Fruit fly (Drosophila melanogaster): ENCODE measurements around the gene CG44094.
A peak's percentile ranks its signal among the peaks of the same experiment; 100 is the strongest.

CG44094 gene

DNA sequence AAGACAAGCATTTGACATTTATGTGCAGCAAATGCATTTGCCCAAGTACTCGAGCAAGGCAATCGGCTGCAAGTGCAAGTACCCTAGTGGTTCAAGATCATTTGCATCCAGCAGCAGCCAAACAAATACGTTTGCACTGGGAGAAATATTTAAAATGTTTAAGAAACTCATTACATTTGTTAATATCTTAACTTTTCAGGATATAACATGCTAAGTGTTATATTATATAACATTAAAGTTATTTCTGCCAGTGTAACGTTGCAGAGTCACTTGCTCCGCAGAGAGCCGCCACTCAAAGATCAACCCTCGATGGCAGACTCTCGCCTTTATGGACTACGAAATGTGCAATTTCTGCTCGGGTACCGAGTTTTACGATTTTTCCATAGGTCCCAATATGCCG lies 13.1 kb upstream of the CG44094 start:
- TF ChIP-seq rgr (GFP tag; optimal IDR thresholded peaks at IDR 0.05) (no peak), tai (GFP tag; optimal IDR thresholded peaks at IDR 0.05) (no peak), Rel (GFP tag; optimal IDR thresholded peaks at IDR 0.05) (no peak), Rel (tag; optimal IDR thresholded peaks at IDR 0.05) (no peak), Hr83 (GFP tag; optimal IDR thresholded peaks at IDR 0.05; ENCODE audit: poor library complexity, severe bottlenecking) (no peak), dsf (GFP tag; optimal IDR thresholded peaks at IDR 0.05; ENCODE audit: borderline replicate concordance) (no peak), br (GFP tag; optimal IDR thresholded peaks at IDR 0.05) (no peak), GATAd (GFP tag; optimal IDR thresholded peaks at IDR 0.05) (no peak), Abd-B (GFP tag; optimal IDR thresholded peaks at IDR 0.05) (no peak), CG9705 (GFP tag; optimal IDR thresholded peaks at IDR 0.05) (no peak), foxo (GFP tag; optimal IDR thresholded peaks at IDR 0.05) (no peak), N (GFP tag; optimal IDR thresholded peaks at IDR 0.05) (no peak), ey (GFP tag; optimal IDR thresholded peaks at IDR 0.05) (no peak), OdsH (GFP tag; optimal IDR thresholded peaks at IDR 0.05) (no peak), Dfd (GFP tag; optimal IDR thresholded peaks at IDR 0.05) (no peak), CrebA (GFP tag; optimal IDR thresholded peaks at IDR 0.05; ENCODE audit: borderline replicate concordance) (no peak), jim (GFP tag; optimal IDR thresholded peaks at IDR 0.05) (no peak)

DNA sequence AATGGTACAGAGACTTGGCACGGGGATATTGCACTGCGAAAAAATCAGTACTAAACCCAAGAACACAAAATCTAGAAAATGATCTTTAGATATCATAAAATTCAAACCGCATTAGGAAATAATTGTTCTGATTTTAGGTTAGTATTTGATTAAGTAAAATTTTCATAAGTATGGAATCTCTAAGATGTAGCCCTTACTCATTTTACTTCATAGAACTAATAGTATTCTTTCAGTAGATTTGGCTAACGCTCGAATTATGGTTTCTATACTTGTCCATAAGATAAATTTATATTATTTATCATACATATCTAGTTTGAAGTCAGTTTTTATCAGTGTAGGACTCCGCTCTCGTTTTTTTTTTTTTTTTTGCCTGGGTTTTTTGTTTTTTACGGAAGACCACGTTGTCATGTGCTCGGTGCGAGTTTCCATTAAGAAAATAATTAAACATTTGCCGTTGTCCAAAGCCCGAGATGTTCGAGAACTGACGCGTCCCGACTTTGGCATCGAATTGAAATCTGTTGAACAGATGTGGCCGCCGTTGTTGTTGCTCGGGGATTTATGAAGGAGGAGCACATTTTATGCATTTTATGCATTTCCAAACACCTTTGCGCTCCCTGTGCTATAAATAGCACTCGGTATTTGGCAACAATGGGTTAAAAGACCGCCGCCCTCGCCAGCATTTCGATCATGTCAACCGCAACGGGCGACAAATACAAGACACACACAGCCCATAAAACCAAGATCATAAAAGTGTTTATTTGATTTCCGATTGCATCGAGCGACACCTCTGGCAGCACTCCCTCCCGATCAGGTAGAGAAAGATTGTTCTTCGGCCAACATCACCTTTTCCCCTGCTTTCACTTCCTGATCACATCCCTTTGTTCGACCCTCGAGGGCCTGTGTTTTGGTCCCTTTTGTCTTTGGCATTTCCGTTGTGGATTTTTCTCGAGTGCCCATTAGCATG lies 10.4 kb upstream of the CG44094 start:
- TF ChIP-seq br (GFP tag; optimal IDR thresholded peaks at IDR 0.05) (no peak), jim (GFP tag; optimal IDR thresholded peaks at IDR 0.05) (no peak), usp (GFP tag; optimal IDR thresholded peaks at IDR 0.05) (no peak), brk (GFP tag; optimal IDR thresholded peaks at IDR 0.05) (no peak), OdsH (GFP tag; optimal IDR thresholded peaks at IDR 0.05) (no peak), Dfd (GFP tag; optimal IDR thresholded peaks at IDR 0.05) (no peak), tai (GFP tag; optimal IDR thresholded peaks at IDR 0.05) (no peak), foxo (GFP tag; optimal IDR thresholded peaks at IDR 0.05) (no peak), Dif (GFP tag; optimal IDR thresholded peaks at IDR 0.05; ENCODE audit: partially characterized antibody) (no peak), dl (GFP tag; optimal IDR thresholded peaks at IDR 0.05; ENCODE audit: insufficient read depth in 1 of 2, partially characterized antibody in 2 of 2) (no peak), woc (GFP tag; optimal IDR thresholded peaks at IDR 0.05) (no peak)

DNA sequence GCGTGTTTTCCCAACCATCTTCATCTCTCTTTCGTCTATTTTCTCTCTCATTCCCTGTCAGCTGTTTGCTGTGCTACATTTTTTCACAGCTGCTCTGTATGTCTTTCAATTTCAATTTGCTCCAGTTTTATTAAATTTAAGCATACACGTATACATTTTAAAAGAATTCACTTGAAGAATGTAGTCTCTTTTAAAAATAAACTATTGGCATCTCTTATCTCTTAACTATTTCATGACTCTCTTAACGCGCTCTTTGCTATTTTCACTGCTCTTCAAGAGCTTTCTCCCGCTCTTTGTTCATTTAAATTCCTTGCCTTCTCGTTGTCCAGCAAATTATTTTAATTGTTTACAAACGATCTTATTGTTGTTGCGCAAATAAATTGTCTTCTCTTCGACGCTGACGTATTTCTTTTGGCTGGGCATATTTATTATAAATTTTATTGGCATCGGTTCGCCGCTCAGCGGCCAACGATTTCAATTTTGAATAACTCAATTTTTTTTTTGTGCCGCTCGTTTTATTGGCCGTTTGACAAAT lies 3.7 kb upstream of the CG44094 start:
- TF ChIP-seq lola (GFP tag; optimal IDR thresholded peaks at IDR 0.05), result no peak
- TF ChIP-seq Vsx2 (GFP tag; optimal IDR thresholded peaks at IDR 0.05; ENCODE audit: partially characterized antibody), result no peak
- no peak for TF ChIP-seq h (GFP tag; optimal IDR thresholded peaks at IDR 0.05)
- no peak for TF ChIP-seq OdsH (GFP tag; optimal IDR thresholded peaks at IDR 0.05)
- no peak for TF ChIP-seq sv (GFP tag; optimal IDR thresholded peaks at IDR 0.05)
- no peak for TF ChIP-seq HLH106 (tag; optimal IDR thresholded peaks at IDR 0.05)
- no peak for TF ChIP-seq foxo (GFP tag; optimal IDR thresholded peaks at IDR 0.05)
- no peak for TF ChIP-seq dmrt93B (GFP tag; optimal IDR thresholded peaks at IDR 0.05)

DNA sequence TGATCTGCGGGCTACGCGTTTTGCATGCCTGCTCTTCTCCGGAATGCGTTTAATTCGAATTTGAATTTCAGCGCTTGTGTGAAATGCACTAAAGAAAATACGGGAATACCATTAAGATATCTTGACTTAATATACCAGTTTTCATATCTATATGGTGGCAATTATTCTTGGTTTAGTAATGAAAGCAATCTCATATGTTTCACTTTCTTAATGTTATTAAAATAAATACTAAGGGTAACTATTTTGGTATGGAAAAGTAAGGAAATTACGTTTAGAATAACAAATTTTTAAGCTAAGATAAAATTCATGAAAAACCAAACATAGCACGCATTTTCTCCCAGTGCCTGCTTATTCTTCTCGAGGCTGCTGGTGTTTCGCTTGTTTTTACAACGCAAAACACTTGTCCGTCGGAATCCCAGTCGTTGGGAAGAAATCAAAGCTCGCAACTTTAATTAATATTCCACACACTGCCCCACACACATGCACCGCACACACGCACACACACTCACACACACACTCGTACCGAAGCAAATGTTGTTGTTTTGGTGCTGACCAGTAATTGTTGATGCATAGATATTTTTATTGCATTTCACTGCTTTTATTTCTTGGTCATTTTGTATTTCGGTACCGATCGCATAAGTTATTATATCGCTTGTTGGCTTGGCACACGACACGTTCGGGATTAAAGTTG lies 1.5 kb upstream of the CG44094 start:
- no peak for TF ChIP-seq foxo (GFP tag; optimal IDR thresholded peaks at IDR 0.05)
- no peak for TF ChIP-seq Rel (GFP tag; optimal IDR thresholded peaks at IDR 0.05)
- no peak for TF ChIP-seq Rel (tag; optimal IDR thresholded peaks at IDR 0.05)
- peak; percentile 11 for TF ChIP-seq fru (GFP tag; optimal IDR thresholded peaks at IDR 0.05)
- TF ChIP-seq h (GFP tag; optimal IDR thresholded peaks at IDR 0.05), result peak; percentile 18
- peak; percentile 34 for TF ChIP-seq HLH106 (tag; optimal IDR thresholded peaks at IDR 0.05)
- TF ChIP-seq dsf (GFP tag; optimal IDR thresholded peaks at IDR 0.05; ENCODE audit: borderline replicate concordance), result no peak
- peak; percentile 93 for TF ChIP-seq Dfd (GFP tag; optimal IDR thresholded peaks at IDR 0.05)
